Fruit fly (Drosophila melanogaster) whole organism, embryonic: ENCODE measurements around the gene CG12194.

Experiments
- CG10267 ChIP-seq: fragments of 200-800 bp; sonication (Bioruptor generic); optimal IDR thresholded peaks from 2 replicates; lab custom pipeline; 2018; ENCODE audit warnings: missing biosample characterization, mild to moderate bottlenecking, missing genetic modification characterization, moderate library complexity
- CG11723 ChIP-seq: fragments of 200-800 bp; sonication (Bioruptor generic); optimal IDR thresholded peaks from 2 replicates; lab custom pipeline; 2017; ENCODE audit warnings: missing biosample characterization, mild to moderate bottlenecking, missing genetic modification characterization
- CG12071 ChIP-seq: fragments of 200-800 bp; sonication (Bioruptor generic); optimal IDR thresholded peaks from 3 replicates; lab custom pipeline; 2018; ENCODE audit warnings: missing biosample characterization, mild to moderate bottlenecking, missing genetic modification characterization
- CG12155 ChIP-seq: fragments of 200-800 bp; sonication (Bioruptor generic); optimal IDR thresholded peaks from 3 replicates; lab custom pipeline; 2016; ENCODE audit warnings: missing biosample characterization, missing genetic modification characterization
- CG1233 ChIP-seq: fragments of 200-800 bp; sonication (Bioruptor generic); optimal IDR thresholded peaks from 4 replicates; lab custom pipeline; 2018; ENCODE audit warnings: missing biosample characterization, mild to moderate bottlenecking, missing genetic modification characterization
- CG13296 ChIP-seq: fragments of 200-800 bp; sonication (Bioruptor generic); optimal IDR thresholded peaks from 3 replicates; lab custom pipeline; 2018; ENCODE audit warnings: missing biosample characterization, mild to moderate bottlenecking, missing genetic modification characterization
- CG13424 ChIP-seq: fragments of 200-800 bp; sonication (Bioruptor generic); optimal IDR thresholded peaks from 2 replicates; lab custom pipeline; 2019; ENCODE audit warnings: missing biosample characterization, mild to moderate bottlenecking, missing genetic modification characterization, moderate library complexity
- CG13624 ChIP-seq: fragments of 200-800 bp; sonication (Bioruptor generic); optimal IDR thresholded peaks from 2 replicates; lab custom pipeline; 2016; ENCODE audit warnings: missing biosample characterization, missing genetic modification characterization
- CG14050 ChIP-seq: fragments of 200-800 bp; sonication (Bioruptor generic); IDR thresholded peaks from 3 replicates; pipeline ENCODE4 v1.3.6; 2022; ENCODE audit warnings: missing biosample characterization, missing genetic modification characterization
- CG14860 ChIP-seq: fragments of 200-800 bp; sonication (Bioruptor generic); IDR thresholded peaks from 3 replicates; pipeline ENCODE4 v1.3.6; 2022; ENCODE audit warnings: missing biosample characterization, missing genetic modification characterization; ENCODE audit not compliant: partially characterized antibody
- CG15073 ChIP-seq: fragments of 200-800 bp; sonication (Bioruptor generic); optimal IDR thresholded peaks from 2 replicates; lab custom pipeline; 2016; ENCODE audit warnings: missing biosample characterization, missing genetic modification characterization
- CG17361 ChIP-seq: fragments of 200-800 bp; sonication (Bioruptor generic); IDR thresholded peaks from 3 replicates; pipeline ENCODE4 v1.3.6; 2022; ENCODE audit warnings: missing biosample characterization, missing genetic modification characterization
- CG17612 ChIP-seq: fragments of 200-800 bp; sonication (Bioruptor generic); IDR thresholded peaks from 2 replicates; pipeline ENCODE4 v1.3.6; 2022; ENCODE audit warnings: missing biosample characterization, missing genetic modification characterization
- CG18764 ChIP-seq: fragments of 200-800 bp; sonication (Bioruptor generic); optimal IDR thresholded peaks from 3 replicates; lab custom pipeline; 2016; ENCODE audit warnings: missing biosample characterization, missing genetic modification characterization
- CG30020 ChIP-seq: fragments of 200-800 bp; optimal IDR thresholded peaks from 2 replicates; lab custom pipeline; 2019; ENCODE audit warnings: missing biosample characterization, mild to moderate bottlenecking, missing genetic modification characterization, moderate library complexity
- CG31365 ChIP-seq: fragments of 200-800 bp; sonication (Bioruptor generic); optimal IDR thresholded peaks from 2 replicates; lab custom pipeline; 2018; ENCODE audit warnings: missing biosample characterization, mild to moderate bottlenecking, missing genetic modification characterization
- CG3726 ChIP-seq: fragments of 200-800 bp; sonication (Bioruptor generic); IDR thresholded peaks from 3 replicates; pipeline ENCODE4, ENCODE4 v1.3.6; 2022; ENCODE audit warnings: missing biosample characterization, missing genetic modification characterization
- CG3847 ChIP-seq: fragments of 200-800 bp; sonication (Bioruptor generic); IDR thresholded peaks from 2 replicates; pipeline ENCODE4 v1.3.6; 2022; ENCODE audit warnings: missing biosample characterization, missing genetic modification characterization
- CG6654 ChIP-seq: fragments of 200-800 bp; sonication (Bioruptor generic); optimal IDR thresholded peaks from 2 replicates; lab custom pipeline; 2017; ENCODE audit warnings: missing biosample characterization, mild to moderate bottlenecking, missing genetic modification characterization
- CG7745 ChIP-seq: fragments of 200-800 bp; sonication (Bioruptor generic); optimal IDR thresholded peaks from 2 replicates; lab custom pipeline; 2018; ENCODE audit warnings: missing biosample characterization, mild to moderate bottlenecking, missing genetic modification characterization, moderate library complexity
- CG7928 ChIP-seq: fragments of 200-800 bp; sonication (Bioruptor generic); optimal IDR thresholded peaks from 2 replicates; lab custom pipeline; 2017; ENCODE audit warnings: missing biosample characterization, mild to moderate bottlenecking, missing genetic modification characterization
- D ChIP-seq, 2 experiments: fragments of 200-800 bp in 1 of 2; fragments of >200 bp in 1 of 2; sonication (Bioruptor generic) in 1 of 2; optimal IDR thresholded peaks; 2 replicates in 1 of 2; 3 replicates in 1 of 2; lab custom pipeline; 2017; ENCODE audit warnings: mild to moderate bottlenecking in 1 of 2, missing biosample characterization in 1 of 2, missing genetic modification characterization in 1 of 2, missing genetic modification reagents in 1 of 2
- Dbx ChIP-seq: fragments of 200-800 bp; sonication (Bioruptor generic); IDR thresholded peaks from 3 replicates; pipeline ENCODE4 v1.3.6; 2022; ENCODE audit warnings: missing biosample characterization, missing genetic modification characterization
- HmgZ ChIP-seq: fragments of 200-800 bp; sonication (Bioruptor generic); optimal IDR thresholded peaks from 2 replicates; lab custom pipeline; 2018; ENCODE audit warnings: missing biosample characterization, mild to moderate bottlenecking, missing genetic modification characterization
- Lim3 ChIP-seq: fragments of 200-800 bp; sonication (Bioruptor generic); IDR thresholded peaks from 2 replicates; pipeline ENCODE4 v1.3.6; 2022; ENCODE audit warnings: missing biosample characterization, missing genetic modification characterization
- MBD-R2 ChIP-seq: fragments of 200-800 bp; sonication (Bioruptor generic); IDR thresholded peaks from 2 replicates; pipeline ENCODE4 v1.3.6; 2022; ENCODE audit warnings: missing biosample characterization, missing genetic modification characterization
- Mrtf ChIP-seq: fragments of 200-800 bp; sonication (Bioruptor generic); IDR thresholded peaks from 3 replicates; pipeline ENCODE4 v1.3.6; 2022; ENCODE audit warnings: missing biosample characterization, missing genetic modification characterization
- Neu2 ChIP-seq: fragments of 200-800 bp; sonication (Bioruptor generic); optimal IDR thresholded peaks from 3 replicates; lab custom pipeline; 2016; ENCODE audit warnings: missing biosample characterization, missing genetic modification characterization, borderline replicate concordance
- Rfx ChIP-seq: fragments of 200-800 bp; sonication (Bioruptor generic); IDR thresholded peaks from 2 replicates; pipeline ENCODE4 v1.3.6; 2022; ENCODE audit warnings: missing biosample characterization, missing genetic modification characterization
- Sry-δ ChIP-seq: fragments of 200-800 bp; sonication (Bioruptor generic); optimal IDR thresholded peaks from 2 replicates; lab custom pipeline; 2016; ENCODE audit warnings: missing biosample characterization, missing genetic modification characterization
- abd-A ChIP-seq: fragments of 200-800 bp; sonication (Bioruptor generic); optimal IDR thresholded peaks from 3 replicates; lab custom pipeline; 2019; ENCODE audit warnings: missing biosample characterization, mild to moderate bottlenecking, missing genetic modification characterization, moderate library complexity
- bab2 ChIP-seq: fragments of 200-800 bp; sonication (Bioruptor generic); optimal IDR thresholded peaks from 2 replicates; lab custom pipeline; 2016; ENCODE audit warnings: missing biosample characterization, missing genetic modification characterization
- cwo ChIP-seq: fragments of 200-800 bp; sonication (Bioruptor generic); optimal IDR thresholded peaks from 3 replicates; lab custom pipeline; 2017; ENCODE audit warnings: missing biosample characterization, missing genetic modification characterization, mild to moderate bottlenecking, moderate library complexity, missing genetic modification reagents
- dan ChIP-seq: fragments of 200-800 bp; sonication (Bioruptor generic); IDR thresholded peaks from 2 replicates; pipeline ENCODE4 v1.3.6; 2022; ENCODE audit warnings: missing biosample characterization, missing genetic modification characterization
- en ChIP-seq: fragments of 200-800 bp; sonication (Bioruptor generic); optimal IDR thresholded peaks from 2 replicates; lab custom pipeline; 2016; ENCODE audit warnings: missing biosample characterization, missing genetic modification characterization
- gro ChIP-seq: fragments of 200-800 bp; sonication (Bioruptor generic); optimal IDR thresholded peaks from 2 replicates; lab custom pipeline; 2016; ENCODE audit warnings: missing biosample characterization, missing genetic modification characterization
- gsb ChIP-seq: fragments of 200-800 bp; sonication (Bioruptor generic); IDR thresholded peaks from 2 replicates; pipeline ENCODE4 v1.3.6; 2022; ENCODE audit warnings: missing biosample characterization, missing genetic modification characterization
- kni ChIP-seq: fragments of 200-800 bp; sonication (Bioruptor generic); optimal IDR thresholded peaks from 3 replicates; lab custom pipeline; 2017; ENCODE audit warnings: mild to moderate bottlenecking, missing biosample characterization, missing genetic modification reagents, missing genetic modification characterization
- maf-S ChIP-seq: fragments of 200-800 bp; sonication (Bioruptor generic); optimal IDR thresholded peaks from 2 replicates; lab custom pipeline; 2016; ENCODE audit warnings: missing biosample characterization, missing genetic modification characterization
- nau ChIP-seq: fragments of 200-800 bp; sonication (Bioruptor generic); optimal IDR thresholded peaks from 3 replicates; lab custom pipeline; 2017; ENCODE audit warnings: missing biosample characterization, mild to moderate bottlenecking, missing genetic modification characterization, missing genetic modification reagents
- nerfin-1 ChIP-seq: fragments of 200-800 bp; sonication (Bioruptor generic); optimal IDR thresholded peaks from 3 replicates; lab custom pipeline; 2019; ENCODE audit warnings: missing biosample characterization, mild to moderate bottlenecking, missing genetic modification characterization, moderate library complexity
- pum ChIP-seq: fragments of 200-800 bp; sonication (Bioruptor generic); optimal IDR thresholded peaks from 2 replicates; lab custom pipeline; 2016; ENCODE audit warnings: missing biosample characterization, missing genetic modification characterization
- sc ChIP-seq, 3 experiments: fragments of >200 bp in 2 of 3; fragments of 200-800 bp in 1 of 3; sonication (Bioruptor generic) in 1 of 3; optimal IDR thresholded peaks; 2 replicates in 2 of 3; 3 replicates in 1 of 3; lab custom pipeline; 2017; ENCODE audit warnings: mild to moderate bottlenecking in 1 of 3, missing biosample characterization in 1 of 3, missing genetic modification characterization in 1 of 3, missing genetic modification reagents in 1 of 3
- sens ChIP-seq: fragments of 200-800 bp; sonication (Bioruptor generic); peaks from one replicate; lab custom pipeline; 2016; ENCODE audit warnings: missing biosample characterization, missing genetic modification characterization
- seq ChIP-seq: fragments of 200-800 bp; sonication (Bioruptor generic); IDR thresholded peaks from 2 replicates; pipeline ENCODE4 v1.3.6; 2022; ENCODE audit warnings: missing biosample characterization, missing genetic modification characterization
- slbo ChIP-seq: fragments of 200-800 bp; sonication (Bioruptor generic); IDR thresholded peaks from 2 replicates; pipeline ENCODE4 v1.3.6; 2022; ENCODE audit warnings: missing biosample characterization, missing genetic modification characterization
- slp2 ChIP-seq: fragments of 200-800 bp; sonication (Bioruptor generic); optimal IDR thresholded peaks from 2 replicates; lab custom pipeline; 2016; ENCODE audit warnings: missing biosample characterization, missing genetic modification characterization
- ssp ChIP-seq: fragments of 200-800 bp; sonication (Bioruptor generic); IDR thresholded peaks from 2 replicates; pipeline ENCODE4 v1.3.6; 2022; ENCODE audit warnings: missing biosample characterization, missing genetic modification characterization
- sug ChIP-seq: fragments of 200-800 bp; optimal IDR thresholded peaks from 2 replicates; lab custom pipeline; 2019; ENCODE audit warnings: missing biosample characterization, mild to moderate bottlenecking, missing genetic modification characterization, moderate library complexity
- twi ChIP-seq: fragments of 200-800 bp; optimal IDR thresholded peaks from 2 replicates; lab custom pipeline; 2019; ENCODE audit warnings: missing biosample characterization, mild to moderate bottlenecking, missing genetic modification characterization, moderate library complexity

CG12194 gene

dm6 chr2L:4810697-4811490 is 27.3 kb upstream of the CG12194 start (continued):
- peak; percentile 89 for TF ChIP-seq CG17361
- TF ChIP-seq CG13624 (GFP tag; lab: Kevin White, UChicago), result no peak
- TF ChIP-seq Sry-δ (GFP tag; lab: Kevin White, UChicago), result no peak
- TF ChIP-seq en, result no peak
- no peak for TF ChIP-seq nerfin-1
- no peak for TF ChIP-seq gro
- no peak for TF ChIP-seq dan (GFP tag; lab: Robert Waterston, UW)
- no peak for TF ChIP-seq nau (GFP tag; lab: Kevin White, UChicago)
- no peak for TF ChIP-seq cwo (GFP tag; lab: Kevin White, UChicago)
- peak; percentile 74 for TF ChIP-seq CG13296
- peak; percentile 60 for TF ChIP-seq ssp (GFP tag; lab: Robert Waterston, UW)
- TF ChIP-seq seq (GFP tag; lab: Robert Waterston, UW), result no peak
- peak; percentile 16; the same call in 1 of the 3 replicates for TF ChIP-seq CG14050 (GFP tag; lab: Robert Waterston, UW)
- peak; percentile 67 for TF ChIP-seq CG1233 (GFP tag; lab: Kevin White, UChicago)
- no peak for TF ChIP-seq maf-S
- TF ChIP-seq CG3726 (GFP tag; lab: Robert Waterston, UW), result no peak
- TF ChIP-seq slbo (GFP tag; lab: Robert Waterston, UW), result peak; percentile 71
- no peak for TF ChIP-seq CG17612 (GFP tag; lab: Robert Waterston, UW)
- peak; percentile 17; the same call in 1 of the 2 replicates for TF ChIP-seq MBD-R2 (GFP tag; lab: Robert Waterston, UW)
- TF ChIP-seq CG30020 (tag; lab: Kevin White, UChicago), result peak; percentile 24
- no peak for TF ChIP-seq slp2 (GFP tag; lab: Kevin White, UChicago)
- TF ChIP-seq CG31365 (tag; lab: Kevin White, UChicago), result no peak
- peak; percentile 70 for TF ChIP-seq CG11723
- TF ChIP-seq Dbx (GFP tag; lab: Robert Waterston, UW), result peak; percentile 40; the same call in 1 of the 3 replicates
- TF ChIP-seq abd-A (tag; lab: Kevin White, UChicago), result no peak
- peak; percentile 45 for TF ChIP-seq bab2 (GFP tag; lab: Kevin White, UChicago)
- peak; percentile 92 for TF ChIP-seq sens (GFP tag; lab: Kevin White, UChicago)
- TF ChIP-seq CG7928 (GFP tag; lab: Kevin White, UChicago), result peak; percentile 32
- TF ChIP-seq twi, result peak; percentile 46
- TF ChIP-seq CG18764 (GFP tag; lab: Kevin White, UChicago), result no peak
- no peak for TF ChIP-seq CG7745 (tag; lab: Kevin White, UChicago)
- no peak for TF ChIP-seq sc (optimal IDR thresholded peaks at IDR 0.05; lab: Kevin White, UChicago)
- TF ChIP-seq sc (GFP tag; optimal IDR thresholded peaks at IDR 0.05; lab: Kevin White, UChicago), result peak; percentile 75
- no peak for TF ChIP-seq pum
- TF ChIP-seq CG13424 (tag; lab: Kevin White, UChicago), result peak; percentile 84
- TF ChIP-seq sug (tag; lab: Kevin White, UChicago), result peak; percentile 30
- TF ChIP-seq Lim3 (GFP tag; lab: Robert Waterston, UW), result no peak
- no peak for TF ChIP-seq CG15073
- TF ChIP-seq CG12071 (GFP tag; lab: Kevin White, UChicago), result no peak
- peak; percentile 28; the same call in 1 of the 3 replicates for TF ChIP-seq Mrtf (GFP tag; lab: Robert Waterston, UW)

dm6 chr2L:4811491-4812058 is 26.6 kb upstream of the CG12194 start:
- peak; percentile 51; the same call in 1 of the 3 replicates for TF ChIP-seq CG14860 (GFP tag; lab: Robert Waterston, UW)
- no peak for TF ChIP-seq CG10267 (tag; lab: Kevin White, UChicago)
- no peak for TF ChIP-seq CG7928 (GFP tag; lab: Kevin White, UChicago)
- no peak for TF ChIP-seq CG6654 (GFP tag; lab: Kevin White, UChicago)
- no peak for TF ChIP-seq gsb (GFP tag; lab: Robert Waterston, UW)
- TF ChIP-seq CG3847 (GFP tag; lab: Robert Waterston, UW), result no peak
- TF ChIP-seq CG12155 (GFP tag; lab: Kevin White, UChicago), result no peak
- TF ChIP-seq Neu2 (GFP tag; lab: Kevin White, UChicago), result peak; percentile 69
- TF ChIP-seq kni, result peak; percentile 94
- peak; percentile 95 for TF ChIP-seq D (optimal IDR thresholded peaks at IDR 0.05; lab: Kevin White, UChicago)
- TF ChIP-seq D (GFP tag; optimal IDR thresholded peaks at IDR 0.05; lab: Kevin White, UChicago), result no peak
- peak; percentile 4 for TF ChIP-seq Rfx (GFP tag; lab: Robert Waterston, UW)
- peak; percentile 75 for TF ChIP-seq HmgZ (tag; lab: Kevin White, UChicago)
